Fruit fly (Drosophila melanogaster) whole organism, embryonic: ENCODE data around the gene Rbfox1.

ENCODE experiments used
- Atf-2 ChIP-seq: fragments of 200-800 bp; sonication (Bioruptor generic); optimal IDR thresholded peaks from 2 replicates; lab custom pipeline; 2016; ENCODE audit warnings: missing biosample characterization, missing genetic modification characterization
- CG1024 ChIP-seq: fragments of 200-800 bp; sonication (Bioruptor generic); IDR thresholded peaks from 2 replicates; pipeline ENCODE4 v1.3.6; 2022; ENCODE audit warnings: missing biosample characterization, missing genetic modification characterization
- CG10267 ChIP-seq: fragments of 200-800 bp; sonication (Bioruptor generic); optimal IDR thresholded peaks from 2 replicates; lab custom pipeline; 2018; ENCODE audit warnings: missing biosample characterization, mild to moderate bottlenecking, missing genetic modification characterization, moderate library complexity
- CG10274 ChIP-seq: fragments of 200-800 bp; sonication (Bioruptor generic); optimal IDR thresholded peaks from 3 replicates; lab custom pipeline; 2017; ENCODE audit warnings: missing biosample characterization, mild to moderate bottlenecking, missing genetic modification characterization
- CG10321 ChIP-seq: fragments of 200-800 bp; sonication (Bioruptor generic); IDR thresholded peaks from 2 replicates; pipeline ENCODE4 v1.3.6; 2022; ENCODE audit warnings: missing biosample characterization, missing genetic modification characterization
- CG10565 ChIP-seq: fragments of 200-800 bp; sonication (Bioruptor generic); optimal IDR thresholded peaks from 3 replicates; lab custom pipeline; 2016; ENCODE audit warnings: missing biosample characterization, mild to moderate bottlenecking, missing genetic modification characterization
- CG10959 ChIP-seq: fragments of 200-800 bp; sonication (Bioruptor generic); IDR thresholded peaks from 2 replicates; pipeline ENCODE4 v1.3.6; 2022; ENCODE audit warnings: missing biosample characterization, missing genetic modification characterization
- CG12155 ChIP-seq: fragments of 200-800 bp; sonication (Bioruptor generic); optimal IDR thresholded peaks from 3 replicates; lab custom pipeline; 2016; ENCODE audit warnings: missing biosample characterization, missing genetic modification characterization
- CG1233 ChIP-seq: fragments of 200-800 bp; sonication (Bioruptor generic); optimal IDR thresholded peaks from 4 replicates; lab custom pipeline; 2018; ENCODE audit warnings: missing biosample characterization, mild to moderate bottlenecking, missing genetic modification characterization
- CG12942 ChIP-seq: fragments of 200-800 bp; sonication (Bioruptor generic); optimal IDR thresholded peaks from 3 replicates; lab custom pipeline; 2016; ENCODE audit warnings: missing biosample characterization, missing genetic modification characterization
- CG13123 ChIP-seq: fragments of 200-800 bp; sonication (Bioruptor generic); optimal IDR thresholded peaks from 2 replicates; lab custom pipeline; 2016; ENCODE audit warnings: missing biosample characterization, missing genetic modification characterization
- CG17829 ChIP-seq: fragments of 200-800 bp; optimal IDR thresholded peaks from 2 replicates; lab custom pipeline; 2019; ENCODE audit warnings: missing biosample characterization, mild to moderate bottlenecking, missing genetic modification characterization, moderate library complexity
- CG3163 ChIP-seq: fragments of 200-800 bp; sonication (Bioruptor generic); optimal IDR thresholded peaks from 3 replicates; lab custom pipeline; 2016; ENCODE audit warnings: missing biosample characterization, missing genetic modification characterization
- CG3281 ChIP-seq: fragments of 200-800 bp; sonication (Bioruptor generic); optimal IDR thresholded peaks from 3 replicates; lab custom pipeline; 2017; ENCODE audit warnings: missing biosample characterization, mild to moderate bottlenecking, missing genetic modification characterization
- CG33213 ChIP-seq: fragments of 200-800 bp; sonication (Bioruptor generic); optimal IDR thresholded peaks from 3 replicates; lab custom pipeline; 2016; ENCODE audit warnings: missing biosample characterization, missing genetic modification characterization
- CG34224 ChIP-seq: fragments of 200-800 bp; sonication (Bioruptor generic); IDR thresholded peaks from 3 replicates; pipeline ENCODE4 v1.3.6; 2022; ENCODE audit warnings: missing biosample characterization, missing genetic modification characterization; ENCODE audit not compliant: partially characterized antibody
- CG8359 ChIP-seq: fragments of 200-800 bp; sonication (Bioruptor generic); optimal IDR thresholded peaks from 2 replicates; lab custom pipeline; 2017; ENCODE audit warnings: missing biosample characterization, mild to moderate bottlenecking, missing genetic modification characterization, borderline replicate concordance
- CG9609 ChIP-seq: fragments of 200-800 bp; sonication (Bioruptor generic); optimal IDR thresholded peaks from 3 replicates; lab custom pipeline; 2016; ENCODE audit warnings: missing biosample characterization, missing genetic modification characterization
- CG9876 ChIP-seq: fragments of 200-800 bp; sonication (Bioruptor generic); optimal IDR thresholded peaks from 2 replicates; lab custom pipeline; 2016; ENCODE audit warnings: missing biosample characterization, missing genetic modification characterization
- CTCF ChIP-seq: fragments of 200-800 bp; sonication (Bioruptor generic); optimal IDR thresholded peaks from 2 replicates; lab custom pipeline; 2017; ENCODE audit warnings: missing biosample characterization, mild to moderate bottlenecking, missing genetic modification characterization, moderate library complexity
- Dip2 ChIP-seq: fragments of 200-800 bp; sonication (Bioruptor generic); IDR thresholded peaks from 2 replicates; pipeline ENCODE4 v1.3.6; 2022; ENCODE audit warnings: missing biosample characterization, missing genetic modification characterization
- ERR ChIP-seq: fragments of 200-800 bp; sonication (Bioruptor generic); optimal IDR thresholded peaks from 2 replicates; lab custom pipeline; 2016; ENCODE audit warnings: missing biosample characterization, missing genetic modification characterization
- Eip74EF ChIP-seq, 2 experiments: fragments of 200-800 bp in 1 of 2; fragments of >200 bp in 1 of 2; sonication (Bioruptor generic) in 1 of 2; optimal IDR thresholded peaks; 2 replicates each; lab custom pipeline; 2017 to 2019; ENCODE audit warnings: missing biosample characterization in 2 of 2, missing genetic modification characterization in 2 of 2, mild to moderate bottlenecking in 1 of 2, moderate library complexity in 1 of 2
- Elba2 ChIP-seq: fragments of 200-800 bp; sonication (Bioruptor generic); optimal IDR thresholded peaks from 3 replicates; lab custom pipeline; 2016; ENCODE audit warnings: missing biosample characterization, missing genetic modification characterization
- H2.0 ChIP-seq: fragments of 200-800 bp; sonication (Bioruptor generic); IDR thresholded peaks from 2 replicates; pipeline ENCODE4 v1.3.6; 2022; ENCODE audit warnings: missing biosample characterization, missing genetic modification characterization
- HmgZ ChIP-seq: fragments of 200-800 bp; sonication (Bioruptor generic); optimal IDR thresholded peaks from 2 replicates; lab custom pipeline; 2018; ENCODE audit warnings: missing biosample characterization, mild to moderate bottlenecking, missing genetic modification characterization
- Hmr ChIP-seq: fragments of 200-800 bp; sonication (Bioruptor generic); optimal IDR thresholded peaks from 3 replicates; lab custom pipeline; 2017; ENCODE audit warnings: mild to moderate bottlenecking, missing biosample characterization, missing genetic modification reagents, missing genetic modification characterization
- Hmx ChIP-seq: fragments of 200-800 bp; sonication (Bioruptor generic); optimal IDR thresholded peaks from 2 replicates; lab custom pipeline; 2016; ENCODE audit warnings: missing biosample characterization, missing genetic modification characterization
- MESR4 ChIP-seq: fragments of 200-800 bp; sonication (Bioruptor generic); optimal IDR thresholded peaks from 2 replicates; lab custom pipeline; 2018; ENCODE audit warnings: missing biosample characterization, mild to moderate bottlenecking, missing genetic modification characterization, moderate library complexity
- Nf-YA ChIP-seq: fragments of 200-800 bp; sonication (Bioruptor generic); IDR thresholded peaks from 2 replicates; pipeline ENCODE4 v1.3.6; 2022; ENCODE audit warnings: missing biosample characterization, missing genetic modification characterization
- Nf-YB ChIP-seq: fragments of 200-800 bp; sonication (Bioruptor generic); optimal IDR thresholded peaks from 3 replicates; lab custom pipeline; 2019; ENCODE audit warnings: missing biosample characterization, mild to moderate bottlenecking, missing genetic modification characterization, moderate library complexity
- Oli ChIP-seq: fragments of 200-800 bp; sonication (Bioruptor generic); optimal IDR thresholded peaks from 2 replicates; lab custom pipeline; 2018; ENCODE audit warnings: missing biosample characterization, mild to moderate bottlenecking, missing genetic modification characterization, moderate library complexity
- Sox100B ChIP-seq: fragments of 200-800 bp; sonication (Bioruptor generic); optimal IDR thresholded peaks from 3 replicates; lab custom pipeline; 2018; ENCODE audit warnings: missing biosample characterization, mild to moderate bottlenecking, missing genetic modification characterization
- TFAM ChIP-seq: fragments of 200-800 bp; sonication (Bioruptor generic); optimal IDR thresholded peaks from 2 replicates; lab custom pipeline; 2017; ENCODE audit warnings: missing biosample characterization, missing genetic modification characterization, inconsistent platforms
- Xbp1 ChIP-seq: fragments of 200-800 bp; sonication (Bioruptor generic); optimal IDR thresholded peaks from 3 replicates; lab custom pipeline; 2016; ENCODE audit warnings: missing biosample characterization, mild to moderate bottlenecking, missing genetic modification characterization
- az2 ChIP-seq: fragments of 200-800 bp; sonication (Bioruptor generic); optimal IDR thresholded peaks from 3 replicates; lab custom pipeline; 2016; ENCODE audit warnings: missing biosample characterization, missing genetic modification characterization
- ci ChIP-seq: fragments of 200-800 bp; sonication (Bioruptor generic); IDR thresholded peaks from 3 replicates; pipeline ENCODE4 v1.3.6; 2022; ENCODE audit warnings: missing biosample characterization, missing genetic modification characterization
- dmrt11E ChIP-seq: fragments of 200-800 bp; sonication (Bioruptor generic); optimal IDR thresholded peaks from 3 replicates; lab custom pipeline; 2018; ENCODE audit warnings: missing biosample characterization, mild to moderate bottlenecking, missing genetic modification characterization, moderate library complexity
- fd96Cb ChIP-seq: fragments of 200-800 bp; sonication (Bioruptor generic); optimal IDR thresholded peaks from 2 replicates; lab custom pipeline; 2018; ENCODE audit warnings: missing biosample characterization, mild to moderate bottlenecking, missing genetic modification characterization, moderate library complexity
- fu2 ChIP-seq: fragments of 200-800 bp; sonication (Bioruptor generic); optimal IDR thresholded peaks from 2 replicates; lab custom pipeline; 2016; ENCODE audit warnings: missing biosample characterization, missing genetic modification characterization
- gem ChIP-seq: fragments of 200-800 bp; sonication (Bioruptor generic); optimal IDR thresholded peaks from 2 replicates; lab custom pipeline; 2019; ENCODE audit warnings: missing biosample characterization, mild to moderate bottlenecking, missing genetic modification characterization, moderate library complexity
- gro ChIP-seq: fragments of 200-800 bp; sonication (Bioruptor generic); optimal IDR thresholded peaks from 2 replicates; lab custom pipeline; 2016; ENCODE audit warnings: missing biosample characterization, missing genetic modification characterization
- nau ChIP-seq: fragments of 200-800 bp; sonication (Bioruptor generic); optimal IDR thresholded peaks from 3 replicates; lab custom pipeline; 2017; ENCODE audit warnings: missing biosample characterization, mild to moderate bottlenecking, missing genetic modification characterization, missing genetic modification reagents
- nom ChIP-seq: fragments of 200-800 bp; sonication (Bioruptor generic); optimal IDR thresholded peaks from 2 replicates; lab custom pipeline; 2017; ENCODE audit warnings: missing biosample characterization, missing genetic modification characterization, mild to moderate bottlenecking, moderate library complexity, missing genetic modification reagents
- oc ChIP-seq: fragments of 200-800 bp; sonication (Bioruptor generic); optimal IDR thresholded peaks from 2 replicates; lab custom pipeline; 2018; ENCODE audit warnings: missing biosample characterization, mild to moderate bottlenecking, missing genetic modification characterization, moderate library complexity
- otp ChIP-seq: fragments of 200-800 bp; sonication (Bioruptor generic); IDR thresholded peaks from 3 replicates; pipeline ENCODE4, ENCODE4 v1.3.6; 2022; ENCODE audit warnings: missing biosample characterization, missing genetic modification characterization
- pb ChIP-seq: fragments of 200-800 bp; sonication (Bioruptor generic); optimal IDR thresholded peaks from 3 replicates; lab custom pipeline; 2016; ENCODE audit warnings: missing biosample characterization, missing genetic modification characterization
- shn ChIP-seq: fragments of 200-800 bp; sonication (Bioruptor generic); optimal IDR thresholded peaks from 3 replicates; lab custom pipeline; 2016; ENCODE audit warnings: missing biosample characterization, missing genetic modification characterization
- sna ChIP-seq: fragments of 200-800 bp; sonication (Bioruptor generic); IDR thresholded peaks from 2 replicates; pipeline ENCODE4 v1.3.6; 2022; ENCODE audit warnings: missing biosample characterization, missing genetic modification characterization; ENCODE audit not compliant: partially characterized antibody
- trh ChIP-seq: fragments of 200-800 bp; sonication (Bioruptor generic); optimal IDR thresholded peaks from 2 replicates; lab custom pipeline; 2016; ENCODE audit warnings: missing biosample characterization, missing genetic modification characterization
- zfh2 ChIP-seq: fragments of 200-800 bp; sonication (Bioruptor generic); optimal IDR thresholded peaks from 2 replicates; lab custom pipeline; 2016; ENCODE audit warnings: missing biosample characterization, missing genetic modification characterization

The Rbfox1 gene

dm6 chr3L:10637819-10638218, 156.6 kb downstream of the Rbfox1 start, which contains the start of gene Cnep1r2 (continued):
- TF ChIP-seq Xbp1 (GFP tag; lab: Kevin White, UChicago): peak; percentile 96
- peak; percentile 19 for TF ChIP-seq gro (GFP tag; lab: Kevin White, UChicago)
- TF ChIP-seq H2.0: peak; percentile 94
- peak; percentile 90 for TF ChIP-seq nom
- TF ChIP-seq gem (tag; lab: Kevin White, UChicago): peak; percentile 99
- TF ChIP-seq Atf-2: peak; percentile 59
- TF ChIP-seq CG33213: peak; percentile 31
- TF ChIP-seq ci (GFP tag; lab: Robert Waterston, UW): peak; percentile 92
- TF ChIP-seq nau: no peak
- TF ChIP-seq TFAM (GFP tag; lab: Kevin White, UChicago): no peak
- peak; percentile 96 for TF ChIP-seq fd96Cb
- no peak for TF ChIP-seq sna (GFP tag; lab: Robert Waterston, UW)
- TF ChIP-seq CG17829: peak; percentile 98
- peak; percentile 98 for TF ChIP-seq dmrt11E
- peak; percentile 65 for TF ChIP-seq CG10274
- TF ChIP-seq Oli (tag; lab: Kevin White, UChicago): peak; percentile 97
- peak; percentile 82 for TF ChIP-seq zfh2
- no peak for TF ChIP-seq Eip74EF (GFP tag; optimal IDR thresholded peaks at IDR 0.05; lab: Kevin White, UChicago)
- peak; percentile 24 for TF ChIP-seq CG10565 (GFP tag; lab: Kevin White, UChicago)
- TF ChIP-seq CG3281 (GFP tag; lab: Kevin White, UChicago): peak; percentile 93
- peak; percentile 43; the same call in 1 of the 2 replicates for TF ChIP-seq CG10321
- TF ChIP-seq MESR4: no peak
- peak; percentile 66 for TF ChIP-seq CG1024 (GFP tag; lab: Robert Waterston, UW)
- TF ChIP-seq az2: peak; percentile 94
- peak; percentile 28 for TF ChIP-seq pb (GFP tag; lab: Kevin White, UChicago)
- TF ChIP-seq ERR (GFP tag; lab: Kevin White, UChicago): no peak
- peak; percentile 93 for TF ChIP-seq HmgZ (tag; lab: Kevin White, UChicago)
- TF ChIP-seq Nf-YB (GFP tag; lab: Kevin White, UChicago): peak; percentile 83
- TF ChIP-seq CG1233 (GFP tag; lab: Kevin White, UChicago): peak; percentile 96
- peak; percentile 87 for TF ChIP-seq Elba2 (GFP tag; lab: Kevin White, UChicago)
- TF ChIP-seq trh (GFP tag; lab: Kevin White, UChicago): peak; percentile 83
- TF ChIP-seq CG12942: peak; percentile 93
- peak; percentile 99 for TF ChIP-seq CG10267 (tag; lab: Kevin White, UChicago)
- peak; percentile 61 for TF ChIP-seq CG9609 (GFP tag; lab: Kevin White, UChicago)
- no peak for TF ChIP-seq Hmx (GFP tag; lab: Kevin White, UChicago)
- TF ChIP-seq otp (GFP tag; lab: Robert Waterston, UW): peak; percentile 88
- peak; percentile 94 for TF ChIP-seq Sox100B
- TF ChIP-seq fu2 (GFP tag; lab: Kevin White, UChicago): peak; percentile 58
- TF ChIP-seq CG34224 (GFP tag; lab: Robert Waterston, UW): no peak
- peak; percentile 90 for TF ChIP-seq CG10959 (GFP tag; lab: Robert Waterston, UW)
- peak; percentile 89 for TF ChIP-seq CG8359 (GFP tag; lab: Kevin White, UChicago)
- TF ChIP-seq oc: peak; percentile 95
- TF ChIP-seq CG9876: peak; percentile 51
- peak; percentile 49 for TF ChIP-seq CTCF (GFP tag; lab: Kevin White, UChicago)
- no peak for TF ChIP-seq Dip2 (GFP tag; lab: Robert Waterston, UW)
- TF ChIP-seq Hmr (GFP tag; lab: Kevin White, UChicago): peak; percentile 96
- TF ChIP-seq CG12155 (GFP tag; lab: Kevin White, UChicago): peak; percentile 91
- TF ChIP-seq CG3163 (GFP tag; lab: Kevin White, UChicago): peak; percentile 38
- TF ChIP-seq CG13123: peak; percentile 91
- peak; percentile 59 for TF ChIP-seq shn
- TF ChIP-seq Nf-YA (GFP tag; lab: Robert Waterston, UW): peak; percentile 82
